Worm (Caenorhabditis elegans) whole organism, young adult: ENCODE data around the gene gab-1.

Experiments
- D2030.7 ChIP-seq: fragments of 200-800 bp; sonication (Bioruptor generic); IDR thresholded peaks from 2 replicates; pipeline ENCODE4 v1.3.6; 2022; ENCODE audit warnings: missing genetic modification reagents, missing genetic modification characterization, missing compliant biosample characterization
- F33H1.4 ChIP-seq: fragments of 200-800 bp; sonication (Bioruptor generic); IDR thresholded peaks from 2 replicates; pipeline ENCODE4 v1.3.6; 2022; ENCODE audit warnings: missing genetic modification reagents, missing genetic modification characterization, missing compliant biosample characterization
- Y95B8A.8 ChIP-seq: fragments of 200-800 bp; sonication (Bioruptor generic); IDR thresholded peaks from 2 replicates; pipeline ENCODE4 v1.3.6; 2022; ENCODE audit warnings: missing genetic modification reagents, missing genetic modification characterization, missing compliant biosample characterization
- akir-1 ChIP-seq: fragments of 200-800 bp; sonication (Bioruptor generic); optimal IDR thresholded peaks from 2 replicates; lab custom pipeline; 2018; ENCODE audit warnings: mild to moderate bottlenecking, missing genetic modification characterization, moderate library complexity, missing compliant biosample characterization
- aptf-2 ChIP-seq: fragments of 200-800 bp; sonication (Bioruptor generic); conservative IDR thresholded peaks from 2 replicates; pipeline ENCODE4 v1.3.6; 2022; ENCODE audit warnings: missing genetic modification reagents, missing genetic modification characterization, missing compliant biosample characterization
- atf-7 ChIP-seq: sonication (generic microtip); optimal IDR thresholded peaks from 2 replicates; lab custom pipeline; 2017; ENCODE audit warnings: mild to moderate bottlenecking, missing genetic modification characterization, missing compliant biosample characterization
- athp-1 ChIP-seq: sonication (generic microtip); optimal IDR thresholded peaks from 2 replicates; lab custom pipeline; 2017; ENCODE audit warnings: mild to moderate bottlenecking, missing genetic modification characterization, missing compliant biosample characterization
- attf-3 ChIP-seq: fragments of 200-800 bp; sonication (Bioruptor generic); conservative IDR thresholded peaks from 2 replicates; pipeline ENCODE4 v1.3.6; 2022; ENCODE audit warnings: missing genetic modification reagents, missing genetic modification characterization, missing compliant biosample characterization
- attf-6 ChIP-seq: fragments of 200-800 bp; sonication (Bioruptor generic); IDR thresholded peaks from 2 replicates; pipeline ENCODE4 v1.3.6; 2022; ENCODE audit warnings: missing genetic modification reagents, missing genetic modification characterization, missing compliant biosample characterization
- bed-1 ChIP-seq: fragments of 200-800 bp; sonication (Bioruptor generic); IDR thresholded peaks from 2 replicates; pipeline ENCODE4 v1.3.6; 2022; ENCODE audit warnings: missing genetic modification reagents, missing genetic modification characterization, missing compliant biosample characterization
- cebp-2 ChIP-seq: fragments of 200-800 bp; sonication (Bioruptor generic); IDR thresholded peaks from 2 replicates; pipeline ENCODE4 v1.3.6; 2022; ENCODE audit warnings: missing genetic modification characterization, missing compliant biosample characterization
- ceh-91 ChIP-seq: fragments of 200-800 bp; sonication (Bioruptor generic); IDR thresholded peaks from 2 replicates; pipeline ENCODE4 v1.3.6; 2022; ENCODE audit warnings: missing genetic modification reagents, missing genetic modification characterization, missing compliant biosample characterization
- dpl-1 ChIP-seq: fragments of 150-350 bp; optimal IDR thresholded peaks from 2 replicates; lab custom pipeline; 2014; ENCODE audit warnings: missing biosample characterization, missing genetic modification reagents, missing genetic modification characterization
- efl-1 ChIP-seq: fragments of 150-350 bp; optimal IDR thresholded peaks from 2 replicates; lab custom pipeline; 2014; ENCODE audit warnings: missing biosample characterization, missing genetic modification reagents, missing genetic modification characterization
- egl-18 ChIP-seq: fragments of 200-800 bp; sonication (Bioruptor generic); IDR thresholded peaks from 2 replicates; pipeline ENCODE4 v1.3.6; 2022; ENCODE audit warnings: missing genetic modification reagents, missing genetic modification characterization, missing compliant biosample characterization
- gei-17 ChIP-seq: fragments of 200-800 bp; sonication (Bioruptor generic); optimal IDR thresholded peaks from 2 replicates; lab custom pipeline; 2018; ENCODE audit warnings: mild to moderate bottlenecking, missing genetic modification characterization, missing compliant biosample characterization
- hmg-20 ChIP-seq: fragments of 200-800 bp; sonication (Bioruptor generic); IDR thresholded peaks from 2 replicates; pipeline ENCODE4 v1.3.6; 2022; ENCODE audit warnings: missing genetic modification reagents, missing genetic modification characterization, missing compliant biosample characterization
- hsf-1 ChIP-seq: fragments of 200-800 bp; sonication (Bioruptor generic); IDR thresholded peaks from 2 replicates; pipeline ENCODE4 v1.3.6; 2022; ENCODE audit warnings: missing genetic modification reagents, missing genetic modification characterization, missing compliant biosample characterization
- let-607 ChIP-seq, 2 experiments: fragments of 200-800 bp in 1 of 2; sonication (Bioruptor generic) in 1 of 2; sonication (generic microtip) in 1 of 2; optimal IDR thresholded peaks; 2 replicates each; lab custom pipeline; 2016 to 2018; ENCODE audit warnings: mild to moderate bottlenecking in 2 of 2, missing compliant biosample characterization in 2 of 2, missing genetic modification characterization in 2 of 2, moderate library complexity in 2 of 2, missing genotype in 1 of 2
- lin-26 ChIP-seq: fragments of 200-800 bp; sonication (Bioruptor generic); IDR thresholded peaks from 2 replicates; pipeline ENCODE4 v1.3.6; 2022; ENCODE audit warnings: missing genetic modification reagents, missing genetic modification characterization, missing compliant biosample characterization
- lin-54 ChIP-seq: fragments of 200-800 bp; sonication (Bioruptor generic); optimal IDR thresholded peaks from 2 replicates; lab custom pipeline; 2018; ENCODE audit warnings: mild to moderate bottlenecking, missing genetic modification characterization, missing compliant biosample characterization
- lir-1 ChIP-seq: fragments of 200-800 bp; sonication (Bioruptor generic); conservative IDR thresholded peaks from 2 replicates; pipeline ENCODE4 v1.3.6; 2022; ENCODE audit warnings: missing genetic modification reagents, missing genetic modification characterization, missing compliant biosample characterization
- lsl-1 ChIP-seq: fragments of 200-800 bp; sonication (Bioruptor generic); optimal IDR thresholded peaks from 2 replicates; lab custom pipeline; 2018; ENCODE audit warnings: mild to moderate bottlenecking, missing genetic modification characterization, moderate library complexity, missing compliant biosample characterization
- madf-10 ChIP-seq: sonication (generic microtip); optimal IDR thresholded peaks from 2 replicates; lab custom pipeline; 2016; ENCODE audit warnings: mild to moderate bottlenecking, missing genetic modification characterization, missing compliant biosample characterization
- madf-3 ChIP-seq: fragments of 200-800 bp; sonication (Bioruptor generic); IDR thresholded peaks from 2 replicates; pipeline ENCODE4 v1.3.6; 2022; ENCODE audit warnings: missing genetic modification reagents, missing genetic modification characterization, missing compliant biosample characterization
- madf-6 ChIP-seq: fragments of 200-800 bp; sonication (Bioruptor generic); IDR thresholded peaks from 2 replicates; pipeline ENCODE4 v1.3.6; 2022; ENCODE audit warnings: missing genetic modification reagents, missing genetic modification characterization, missing compliant biosample characterization
- madf-8 ChIP-seq: fragments of 200-800 bp; sonication (Bioruptor generic); conservative IDR thresholded peaks from 2 replicates; pipeline ENCODE4 v1.3.6; 2022; ENCODE audit warnings: missing genetic modification reagents, missing genetic modification characterization, missing compliant biosample characterization
- mcd-1 ChIP-seq: fragments of 200-800 bp; sonication (Bioruptor generic); IDR thresholded peaks from 2 replicates; pipeline ENCODE4 v1.3.6; 2022; ENCODE audit warnings: missing genetic modification reagents, missing genetic modification characterization, missing compliant biosample characterization
- nfya-2 ChIP-seq: fragments of 200-800 bp; sonication (Bioruptor generic); IDR thresholded peaks from 2 replicates; pipeline ENCODE4 v1.3.6; 2022; ENCODE audit warnings: missing genetic modification reagents, missing genetic modification characterization, missing compliant biosample characterization
- nhr-179 ChIP-seq: sonication (generic microtip); optimal IDR thresholded peaks from 2 replicates; lab custom pipeline; 2016; ENCODE audit warnings: mild to moderate bottlenecking, missing genetic modification characterization, missing compliant biosample characterization
- nhr-27 ChIP-seq: fragments of 200-800 bp; sonication (Bioruptor generic); optimal IDR thresholded peaks from 2 replicates; lab custom pipeline; 2018; ENCODE audit warnings: mild to moderate bottlenecking, missing genetic modification characterization, moderate library complexity, missing compliant biosample characterization
- rpc-1 ChIP-seq, 2 experiments: fragments of 150-350 bp in 1 of 2; sonication (generic microtip) in 1 of 2; optimal IDR thresholded peaks; 2 replicates each; lab custom pipeline; 2014 to 2018; ENCODE audit warnings: missing biosample characterization in 1 of 2, missing genetic modification characterization in 1 of 2, missing genetic modification reagents in 1 of 2, missing genotype in 1 of 2
- sdz-38 ChIP-seq: sonication (generic microtip); optimal IDR thresholded peaks from 2 replicates; lab custom pipeline; 2016; ENCODE audit warnings: missing genotype, missing genetic modification characterization, missing compliant biosample characterization
- snpc-3.4 ChIP-seq: sonication (generic microtip); optimal IDR thresholded peaks from 2 replicates; lab custom pipeline; 2017; ENCODE audit warnings: missing genetic modification characterization, mild to moderate bottlenecking, missing compliant biosample characterization, antibody characterized with exemption, moderate library complexity, missing genotype, missing genetic modification reagents
- somi-1 ChIP-seq: fragments of 200-800 bp; sonication (Bioruptor generic); optimal IDR thresholded peaks from 2 replicates; lab custom pipeline; 2018; ENCODE audit warnings: mild to moderate bottlenecking, missing genetic modification characterization, missing compliant biosample characterization
- unc-130 ChIP-seq: sonication (generic microtip); optimal IDR thresholded peaks from 2 replicates; lab custom pipeline; 2016; ENCODE audit warnings: missing genetic modification reagents, missing genetic modification characterization, missing compliant biosample characterization
- ztf-25 ChIP-seq: fragments of 200-800 bp; sonication (Bioruptor generic); IDR thresholded peaks from 2 replicates; pipeline ENCODE4 v1.3.6; 2022; ENCODE audit warnings: missing genetic modification reagents, missing genetic modification characterization, missing compliant biosample characterization
- ztf-26 ChIP-seq: sonication (generic microtip); optimal IDR thresholded peaks from 2 replicates; lab custom pipeline; 2017; ENCODE audit warnings: missing genetic modification characterization, missing compliant biosample characterization

gab-1 gene

DNA sequence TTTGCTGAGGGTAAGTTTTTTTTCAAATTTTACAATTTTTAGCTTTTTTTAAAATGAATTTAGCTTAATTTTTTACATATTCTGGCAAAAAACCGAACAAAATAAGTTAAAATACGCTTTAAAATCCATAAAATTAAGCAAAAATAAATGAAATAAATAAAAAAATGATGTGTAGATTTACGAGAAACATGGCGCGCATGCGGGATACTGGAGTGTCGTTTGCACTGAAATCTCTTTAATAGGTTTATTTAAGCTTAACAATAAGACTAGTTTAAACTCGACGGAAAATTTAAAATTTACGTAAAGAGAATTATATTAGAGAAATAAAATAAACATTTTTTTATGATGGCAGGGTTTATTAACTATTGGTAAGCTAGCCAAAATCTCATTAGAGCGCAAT lies 41.8 kb upstream of the gab-1 start:
- TF ChIP-seq let-607 (tag; optimal IDR thresholded peaks at IDR 0.05; lab: Kevin White, UChicago) (no peak), attf-3 (GFP tag; lab: Robert Waterston, UW) (peak; percentile 66)

DNA sequence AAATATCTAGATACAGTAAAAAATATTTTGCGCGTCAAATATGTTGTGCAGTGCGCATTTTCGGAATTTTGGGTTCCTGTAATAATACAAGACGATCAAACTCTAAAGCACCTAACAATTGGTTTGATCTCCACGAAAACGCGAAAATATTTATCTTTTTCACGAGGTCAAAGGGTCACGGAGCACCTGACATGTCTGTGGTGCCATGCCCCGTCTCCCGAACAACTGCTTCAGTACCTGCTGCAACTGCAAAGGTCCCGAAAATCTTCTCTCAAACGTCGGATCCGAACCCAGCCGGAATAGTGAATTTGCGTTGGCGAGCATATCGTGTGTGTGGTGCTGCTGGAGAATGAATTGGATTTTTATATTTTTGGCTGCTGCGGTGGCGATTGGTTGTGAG lies 40.4 kb upstream of the gab-1 start, which contains the start of the genes Y37D8A.2 and Y37D8A.25:
Gene Y37D8A.2, plus strand, starts transcription at position 285 of the 400 bp plus-strand sequence.
Gene Y37D8A.25, minus strand, starts transcription at position 345 of the 400 bp plus-strand sequence.
- TF ChIP-seq snpc-3.4 (tag; lab: Kevin White, UChicago): no peak
- TF ChIP-seq athp-1: no peak
- no peak for TF ChIP-seq attf-6 (GFP tag; lab: Robert Waterston, UW)
- no peak for TF ChIP-seq nhr-179
- no peak for TF ChIP-seq attf-3 (GFP tag; lab: Robert Waterston, UW)
- no peak for TF ChIP-seq nfya-2 (GFP tag; lab: Robert Waterston, UW)
- no peak for TF ChIP-seq atf-7 (tag; lab: Kevin White, UChicago)
- no peak for TF ChIP-seq madf-10 (tag; lab: Kevin White, UChicago)
- TF ChIP-seq nhr-27: no peak

DNA sequence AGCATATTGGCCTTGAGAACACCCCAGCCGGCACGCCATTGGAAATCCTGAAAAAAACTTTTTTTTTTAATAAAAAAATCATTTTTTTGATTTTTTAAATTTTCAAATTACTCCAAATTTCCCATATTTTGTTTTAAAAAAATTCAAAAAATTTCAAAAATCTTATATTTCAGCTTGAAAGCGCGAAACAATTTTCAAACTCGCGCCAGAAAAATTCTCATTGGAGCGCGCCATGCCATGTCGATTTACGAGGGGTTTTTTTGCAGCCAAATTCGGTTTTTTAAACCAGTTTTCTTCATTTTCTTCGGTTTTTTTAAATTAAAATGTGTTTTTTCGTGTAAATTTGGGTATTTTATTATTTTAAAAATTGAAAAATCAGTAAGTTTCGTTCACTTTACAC lies 39.6 kb upstream of the gab-1 start:
- TF ChIP-seq bed-1 (GFP tag; lab: Robert Waterston, UW) (no peak), F33H1.4 (GFP tag; lab: Robert Waterston, UW) (peak; percentile 39; the same call in 1 of the 2 replicates), unc-130 (GFP tag; lab: Kevin White, UChicago) (no peak), rpc-1 (optimal IDR thresholded peaks at IDR 0.05; lab: Kevin White, UChicago) (no peak), rpc-1 (tag; optimal IDR thresholded peaks at IDR 0.05; lab: Kevin White, UChicago) (no peak), ztf-25 (GFP tag; lab: Robert Waterston, UW) (no peak), somi-1 (no peak), lin-26 (no peak), egl-18 (no peak), ztf-26 (no peak), atf-7 (tag; lab: Kevin White, UChicago) (no peak), madf-8 (GFP tag; lab: Robert Waterston, UW) (peak; percentile 46; the same call in 1 of the 2 replicates), akir-1 (no peak), lir-1 (GFP tag; lab: Robert Waterston, UW) (no peak), mcd-1 (GFP tag; lab: Robert Waterston, UW) (0 out of 2 replicates have a peak, but pooled peaks have one; percentile 16), madf-6 (GFP tag; lab: Robert Waterston, UW) (peak; percentile 59; the same call in 1 of the 2 replicates), lin-54 (GFP tag; lab: Kevin White, UChicago) (peak; percentile 61), hsf-1 (GFP tag; lab: Robert Waterston, UW) (no peak), dpl-1 (peak; percentile 27), lsl-1 (GFP tag; lab: Kevin White, UChicago) (peak; percentile 21), attf-3 (GFP tag; lab: Robert Waterston, UW) (peak; percentile 18; the same call in 1 of the 2 replicates), efl-1 (GFP tag; lab: Kevin White, UChicago) (peak; percentile 65), sdz-38 (tag; lab: Kevin White, UChicago) (no peak), Y95B8A.8 (GFP tag; lab: Robert Waterston, UW) (no peak), D2030.7 (GFP tag; lab: Robert Waterston, UW) (peak; percentile 21; the same call in 1 of the 2 replicates), madf-3 (GFP tag; lab: Robert Waterston, UW) (peak; percentile 65; the same call in 1 of the 2 replicates), cebp-2 (GFP tag; lab: Robert Waterston, UW) (no peak), aptf-2 (GFP tag; lab: Robert Waterston, UW) (no peak), hmg-20 (GFP tag; lab: Robert Waterston, UW) (no peak), ceh-91 (GFP tag; lab: Robert Waterston, UW) (peak; percentile 64), gei-17 (no peak)
